Worm (Caenorhabditis elegans): Measurements from ENCODE around the gene baz-2.

baz-2 gene

DNA sequence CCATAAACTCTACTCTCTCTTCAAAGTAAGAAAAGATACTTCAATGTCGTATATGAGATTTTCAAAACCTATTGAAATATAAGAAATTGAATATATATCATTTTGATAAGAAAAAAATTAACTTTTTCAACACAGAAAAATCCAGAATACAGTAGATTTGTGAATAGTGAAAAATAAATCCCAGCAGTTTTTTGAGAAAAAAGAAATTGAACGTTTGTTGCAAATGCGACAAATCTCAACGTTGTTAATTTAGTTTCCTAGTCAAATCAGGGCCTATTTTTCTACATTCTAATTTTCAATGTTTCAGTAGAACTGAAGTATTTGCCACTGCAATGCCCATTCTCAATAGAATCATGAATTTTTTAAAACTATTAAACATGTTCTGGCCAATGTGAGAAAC is 41.3 kb downstream of the baz-2 start, which contains the start of gene T04A6.2:
T04A6.2 (plus strand) TSS at position 301 of the 400 bp plus-strand sequence.
- TF ChIP-seq unc-62 (GFP tag; optimal IDR thresholded peaks at IDR 0.05) = no peak

DNA sequence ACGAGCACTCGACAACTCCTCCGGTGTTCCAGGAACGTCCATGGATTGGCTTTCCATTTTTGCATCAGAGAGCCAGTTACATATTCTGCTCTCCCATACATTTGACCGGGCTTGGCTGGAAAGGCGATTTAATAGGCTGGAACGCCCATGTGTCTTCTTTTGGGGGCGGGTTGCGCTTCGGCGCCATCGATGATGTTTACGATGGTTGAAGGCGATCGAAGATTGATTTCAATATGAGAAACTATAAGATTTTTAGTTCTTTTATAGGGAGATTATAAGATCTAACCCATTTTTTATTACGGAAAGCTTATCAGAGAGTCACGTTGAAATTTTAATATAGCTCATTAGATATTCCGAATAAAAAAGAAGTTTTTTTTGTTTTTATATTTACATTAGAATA is 46.7 kb downstream of the baz-2 start, which contains the start of gene nsph-4.3:
nsph-4.3 (minus strand) TSS at position 101 of the 400 bp plus-strand sequence.
- TF ChIP-seq fkh-2 (tag; optimal IDR thresholded peaks at IDR 0.05) (no peak), pqm-1 (tag; optimal IDR thresholded peaks at IDR 0.05) (no peak), lin-15B (tag; optimal IDR thresholded peaks at IDR 0.05) (no peak), ZK546.5 (tag; optimal IDR thresholded peaks at IDR 0.05) (no peak), ceh-82 (tag; optimal IDR thresholded peaks at IDR 0.05) (no peak)

DNA sequence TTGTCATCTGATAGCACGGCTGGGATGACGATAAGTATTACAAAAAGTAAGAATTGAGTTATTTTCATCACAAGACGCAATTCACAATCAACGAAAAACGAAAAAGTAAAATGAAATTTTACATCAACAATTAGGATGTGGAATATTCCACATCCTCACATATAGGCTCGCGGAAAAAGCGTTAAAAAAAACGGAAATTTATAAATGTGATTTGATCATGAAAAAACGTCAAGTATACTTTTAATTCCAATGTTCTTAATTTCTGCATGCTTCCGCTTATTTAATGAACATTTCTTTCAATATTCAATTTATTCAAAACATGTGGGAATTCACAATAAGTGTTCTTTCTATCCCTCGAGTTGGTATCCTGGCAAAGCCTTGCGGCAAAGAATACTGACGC is 47.6 kb downstream of the baz-2 start, which contains the start of gene T04A6.3:
T04A6.3 (minus strand) TSS at position 101 of the 400 bp plus-strand sequence.
- TF ChIP-seq nhr-76 (tag; optimal IDR thresholded peaks at IDR 0.05) = no peak
- no peak for TF ChIP-seq ama-1 (optimal IDR thresholded peaks at IDR 0.05)
- TF ChIP-seq elt-3 (tag; optimal IDR thresholded peaks at IDR 0.05) = no peak
- TF ChIP-seq elt-1 (tag; optimal IDR thresholded peaks at IDR 0.05) = no peak
- no peak for TF ChIP-seq ztf-4 (tag; optimal IDR thresholded peaks at IDR 0.05)
- no peak for TF ChIP-seq ZK546.5 (tag; optimal IDR thresholded peaks at IDR 0.05)
- TF ChIP-seq mml-1 (tag; optimal IDR thresholded peaks at IDR 0.05) = no peak
- TF ChIP-seq aly-2 (tag; optimal IDR thresholded peaks at IDR 0.05) = no peak
- TF ChIP-seq nhr-11 (tag; optimal IDR thresholded peaks at IDR 0.05) = no peak
- no peak for TF ChIP-seq ceh-16 (tag; optimal IDR thresholded peaks at IDR 0.05)

Data from whole organism, L3 larva.